ENCODE assay signal across 6 worm cellular contexts in the genomic region with DNA sequence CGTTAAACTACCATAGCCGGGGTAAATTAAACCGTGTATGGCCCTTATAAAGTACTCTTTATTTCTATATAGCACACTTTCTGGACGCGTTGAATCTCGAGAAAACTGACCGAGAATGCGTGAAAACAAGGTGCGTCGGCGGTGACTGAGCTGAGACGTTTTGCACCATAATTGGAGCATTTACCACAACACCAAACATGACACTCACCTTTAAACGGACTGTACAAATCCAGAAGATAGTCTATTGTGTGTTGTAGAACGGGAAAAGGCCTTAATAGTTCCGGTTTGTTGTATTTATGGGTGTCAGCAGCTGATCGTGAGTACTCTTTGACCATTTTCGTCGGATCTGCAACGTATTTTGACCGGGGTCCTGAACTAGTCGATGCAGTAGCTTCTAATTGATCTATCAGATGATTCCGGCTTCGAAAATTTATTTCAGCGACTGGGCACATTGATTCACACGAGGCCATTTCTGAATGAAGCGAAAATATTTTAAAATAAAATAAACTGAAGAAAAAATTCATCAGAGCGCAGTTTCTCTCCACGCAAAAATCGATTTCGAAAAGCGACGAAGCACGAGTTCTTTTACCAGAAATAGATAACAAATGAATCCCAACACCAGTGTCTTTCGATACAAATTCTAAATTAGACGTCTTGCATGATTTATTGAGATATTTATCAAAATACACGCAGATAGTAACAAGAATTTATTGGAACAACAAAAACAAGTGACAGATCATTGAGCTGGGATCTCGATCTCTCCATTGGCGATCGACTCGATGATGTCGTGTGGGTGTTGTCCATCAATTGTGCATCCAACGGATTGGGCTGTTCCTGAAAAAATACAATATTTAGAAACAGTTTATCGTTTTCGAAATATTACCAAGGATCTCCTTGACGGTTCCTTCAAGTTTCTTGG.
TF ChIP-seq lines count a peak whose summit lies in the region.

A gene (minus strand): TSS at position 472 of the 919 bp plus-strand sequence.

TF ChIP-seq in whole organism, L1 larva, 84 proteins besides CTCF, POLR2A, EP300 and RAD21 (continues in another document):
- TF ChIP-seq swsn-7 (tag; optimal IDR thresholded peaks at IDR 0.05; lab: Kevin White, UChicago) (peak; percentile 18), mef-2 (tag; optimal IDR thresholded peaks at IDR 0.05; lab: Kevin White, UChicago) (no peak), nhr-20 (tag; optimal IDR thresholded peaks at IDR 0.05; lab: Kevin White, UChicago) (no peak), nhr-71 (tag; optimal IDR thresholded peaks at IDR 0.05; lab: Kevin White, UChicago) (peak; percentile 43), efl-1 (optimal IDR thresholded peaks at IDR 0.05; lab: Kevin White, UChicago) (peak; percentile 8 to 17), efl-1 (GFP tag; optimal IDR thresholded peaks at IDR 0.05 in 1 of 2; lab: Kevin White, UChicago) (no peak), ceh-63 (GFP tag; optimal IDR thresholded peaks at IDR 0.05; lab: Kevin White, UChicago) (no peak), lin-35 (GFP tag; optimal IDR thresholded peaks at IDR 0.05; lab: Kevin White, UChicago) (peak in 1 of 2 experiments; percentile 50), nhr-90 (tag; optimal IDR thresholded peaks at IDR 0.05; lab: Kevin White, UChicago; ENCODE audit: poor library complexity) (peak; percentile 10), aly-2 (tag; optimal IDR thresholded peaks at IDR 0.05; lab: Kevin White, UChicago) (peak; percentile 21), nhr-47 (tag; optimal IDR thresholded peaks at IDR 0.05; lab: Kevin White, UChicago) (peak; percentile 37), lsy-2 (tag; optimal IDR thresholded peaks at IDR 0.05; lab: Kevin White, UChicago) (peak; percentile 12 to 64), rnt-1 (tag; optimal IDR thresholded peaks at IDR 0.05; lab: Kevin White, UChicago) (peak; percentile 9)

TF ChIP-seq in whole organism, L2 larva, 48 proteins besides CTCF, POLR2A, EP300 and RAD21 (continues in another document):
- TF ChIP-seq lin-11 (tag; optimal IDR thresholded peaks at IDR 0.05; lab: Kevin White, UChicago) = no peak
- TF ChIP-seq nhr-129 (tag; optimal IDR thresholded peaks at IDR 0.05; lab: Kevin White, UChicago) = no peak
- TF ChIP-seq ztf-1 (GFP tag; conservative IDR thresholded peaks at IDR 0.05; lab: Robert Waterston, UW) = no peak
- TF ChIP-seq lin-39 (tag; optimal IDR thresholded peaks at IDR 0.05; lab: Kevin White, UChicago) = no peak
- TF ChIP-seq crh-2 (tag; optimal IDR thresholded peaks at IDR 0.05; lab: Kevin White, UChicago) = no peak
- TF ChIP-seq Y55F3AM.14 (GFP tag; optimal IDR thresholded peaks at IDR 0.05; lab: Kevin White, UChicago) = no peak
- TF ChIP-seq unc-62 (GFP tag; optimal IDR thresholded peaks at IDR 0.05; lab: Kevin White, UChicago) = no peak
- no peak for TF ChIP-seq unc-39 (tag; optimal IDR thresholded peaks at IDR 0.05; lab: Kevin White, UChicago)
- TF ChIP-seq peb-1 (tag; optimal IDR thresholded peaks at IDR 0.05; lab: Kevin White, UChicago) = no peak
- TF ChIP-seq nhr-237 (tag; optimal IDR thresholded peaks at IDR 0.05; lab: Kevin White, UChicago) = no peak
- no peak for TF ChIP-seq ceh-82 (tag; optimal IDR thresholded peaks at IDR 0.05; lab: Kevin White, UChicago)
- TF ChIP-seq elt-3 (tag; optimal IDR thresholded peaks at IDR 0.05; lab: Kevin White, UChicago) = no peak
- no peak for TF ChIP-seq alr-1 (tag; optimal IDR thresholded peaks at IDR 0.05; lab: Kevin White, UChicago)
- TF ChIP-seq sma-3 (GFP tag; optimal IDR thresholded peaks at IDR 0.05; lab: Kevin White, UChicago) = peak; percentile 17

TF ChIP-seq in whole organism, L3 larva, 47 proteins besides CTCF, POLR2A, EP300 and RAD21:
- TF ChIP-seq ama-1 (optimal IDR thresholded peaks at IDR 0.05; lab: Kevin White, UChicago) = peak; percentile 48
- peak; percentile 37 for TF ChIP-seq ceh-28 (tag; optimal IDR thresholded peaks at IDR 0.05; lab: Kevin White, UChicago)
- no peak for TF ChIP-seq aly-2 (tag; optimal IDR thresholded peaks at IDR 0.05; lab: Kevin White, UChicago)
- TF ChIP-seq nhr-23 (tag; optimal IDR thresholded peaks at IDR 0.05; lab: Kevin White, UChicago) = no peak
- TF ChIP-seq tbx-2 (tag; optimal IDR thresholded peaks at IDR 0.05; lab: Kevin White, UChicago) = no peak
- peak; percentile 10 for TF ChIP-seq elt-2 (tag; optimal IDR thresholded peaks at IDR 0.05; lab: Kevin White, UChicago)
- peak; percentile 9 for TF ChIP-seq pha-4 (tag; optimal IDR thresholded peaks at IDR 0.05; lab: Kevin White, UChicago)
- TF ChIP-seq fos-1 (tag; optimal IDR thresholded peaks at IDR 0.05; lab: Kevin White, UChicago) = no peak
- no peak for TF ChIP-seq elt-3 (tag; optimal IDR thresholded peaks at IDR 0.05; lab: Kevin White, UChicago)
- TF ChIP-seq hmg-11 (tag; optimal IDR thresholded peaks at IDR 0.05; lab: Kevin White, UChicago) = no peak

TF ChIP-seq in whole organism, L4 larva, 104 proteins besides CTCF, POLR2A, EP300 and RAD21 (continues in another document):
- no peak for TF ChIP-seq ZK546.5 (tag; optimal IDR thresholded peaks at IDR 0.05; lab: Kevin White, UChicago)
- peak; percentile 56 for TF ChIP-seq duxl-1 (tag; optimal IDR thresholded peaks at IDR 0.05; lab: Kevin White, UChicago; ENCODE audit: poor library complexity)
- no peak for TF ChIP-seq F10B5.3 (tag; optimal IDR thresholded peaks at IDR 0.05; lab: Kevin White, UChicago)
- peak; percentile 61 for TF ChIP-seq mes-2 (tag; optimal IDR thresholded peaks at IDR 0.05; lab: Kevin White, UChicago; ENCODE audit: poor library complexity, severe bottlenecking)
- peak; percentile 9 for TF ChIP-seq nhr-25 (tag; optimal IDR thresholded peaks at IDR 0.05; lab: Kevin White, UChicago; ENCODE audit: borderline replicate concordance, insufficient read depth)
- no peak for TF ChIP-seq mdl-1 (tag; optimal IDR thresholded peaks at IDR 0.05; lab: Kevin White, UChicago)
- no peak for TF ChIP-seq snpc-4 (tag; optimal IDR thresholded peaks at IDR 0.05; lab: Kevin White, UChicago)
- TF ChIP-seq unc-39 (tag; optimal IDR thresholded peaks at IDR 0.05; lab: Kevin White, UChicago) = no peak
- no peak for TF ChIP-seq F37D6.2 (tag; optimal IDR thresholded peaks at IDR 0.05; lab: Kevin White, UChicago)
- TF ChIP-seq dve-1 (tag; optimal IDR thresholded peaks at IDR 0.05; lab: Kevin White, UChicago; ENCODE audit: insufficient read depth) = peak; percentile 39
- TF ChIP-seq mdt-29 (GFP tag; IDR thresholded peaks at IDR 0.05; lab: Robert Waterston, UW) = no peak
- no peak for TF ChIP-seq nhr-10 (tag; optimal IDR thresholded peaks at IDR 0.05; lab: Kevin White, UChicago)
- TF ChIP-seq nhr-28 (tag; optimal IDR thresholded peaks at IDR 0.05; lab: Kevin White, UChicago) = no peak
- TF ChIP-seq skn-1 (tag; optimal IDR thresholded peaks at IDR 0.05; lab: Kevin White, UChicago) = no peak
- no peak for TF ChIP-seq zip-11 (GFP tag; IDR thresholded peaks at IDR 0.05; lab: Robert Waterston, UW)

TF ChIP-seq in whole organism, mixed stage, embryonic, 35 proteins besides CTCF, POLR2A, EP300 and RAD21:
- TF ChIP-seq ces-1 (GFP tag; optimal IDR thresholded peaks at IDR 0.05; lab: Kevin White, UChicago) = no peak
- peak; percentile 7 for TF ChIP-seq ceh-83 (GFP tag; optimal IDR thresholded peaks at IDR 0.05; lab: Kevin White, UChicago)

TF ChIP-seq in whole organism, young adult, 124 proteins besides CTCF, POLR2A, EP300 and RAD21 (continues in another document):
- TF ChIP-seq ceh-91 (GFP tag; IDR thresholded peaks at IDR 0.05; lab: Robert Waterston, UW) = peak; percentile 26; the same call in 1 of the 2 replicates
- TF ChIP-seq attf-3 (GFP tag; conservative IDR thresholded peaks at IDR 0.05; lab: Robert Waterston, UW) = no peak
- peak; percentile 80; the same call in 1 of the 2 replicates for TF ChIP-seq F39B2.1 (GFP tag; IDR thresholded peaks at IDR 0.05; lab: Robert Waterston, UW)
- no peak for TF ChIP-seq dpl-1 (GFP tag; optimal IDR thresholded peaks at IDR 0.05; lab: Kevin White, UChicago)
- peak; percentile 22 for TF ChIP-seq snpc-1.1 (tag; optimal IDR thresholded peaks at IDR 0.05; lab: Kevin White, UChicago; ENCODE audit: insufficient read depth)
- TF ChIP-seq ztf-25 (GFP tag; IDR thresholded peaks at IDR 0.05; lab: Robert Waterston, UW) = no peak
- peak; percentile 5 for TF ChIP-seq attf-5 (GFP tag; optimal IDR thresholded peaks at IDR 0.05; lab: Kevin White, UChicago)
- no peak for TF ChIP-seq chd-7 (tag; optimal IDR thresholded peaks at IDR 0.05; lab: Kevin White, UChicago)
- peak; percentile 80 for TF ChIP-seq madf-6 (GFP tag; IDR thresholded peaks at IDR 0.05; lab: Robert Waterston, UW)
- no peak for TF ChIP-seq ztf-6 (GFP tag; IDR thresholded peaks at IDR 0.05; lab: Robert Waterston, UW)
- TF ChIP-seq F49E8.2 (tag; optimal IDR thresholded peaks at IDR 0.05; lab: Kevin White, UChicago; ENCODE audit: insufficient read depth) = peak; percentile 93
- TF ChIP-seq ekl-4 (GFP tag; IDR thresholded peaks at IDR 0.05; lab: Robert Waterston, UW) = peak; percentile 70
- TF ChIP-seq lin-40 (tag; optimal IDR thresholded peaks at IDR 0.05; lab: Kevin White, UChicago) = peak; percentile 20
- peak; percentile 63 for TF ChIP-seq unc-130 (GFP tag; optimal IDR thresholded peaks at IDR 0.05; lab: Kevin White, UChicago)
- TF ChIP-seq nhr-27 (tag; optimal IDR thresholded peaks at IDR 0.05; lab: Kevin White, UChicago) = no peak
- no peak for TF ChIP-seq ztf-28 (GFP tag; IDR thresholded peaks at IDR 0.05; lab: Robert Waterston, UW)
- peak; percentile 43; the same call in 1 of the 2 replicates for TF ChIP-seq D2030.7 (GFP tag; IDR thresholded peaks at IDR 0.05; lab: Robert Waterston, UW)
- TF ChIP-seq repo-1 (tag; optimal IDR thresholded peaks at IDR 0.05; lab: Kevin White, UChicago) = peak; percentile 65
- TF ChIP-seq Y56A3A.18 (GFP tag; IDR thresholded peaks at IDR 0.05; lab: Robert Waterston, UW) = no peak
- peak; percentile 53; the same call in 1 of the 2 replicates for TF ChIP-seq Y53G8AR.9 (GFP tag; conservative IDR thresholded peaks at IDR 0.05; lab: Robert Waterston, UW)
- TF ChIP-seq atf-7 (tag; optimal IDR thresholded peaks at IDR 0.05; lab: Kevin White, UChicago) = peak; percentile 22
- TF ChIP-seq ceh-58 (GFP tag; IDR thresholded peaks at IDR 0.05; lab: Robert Waterston, UW) = peak; percentile 36; the same call in 1 of the 2 replicates
- TF ChIP-seq xnd-1 (tag; optimal IDR thresholded peaks at IDR 0.05; lab: Kevin White, UChicago) = peak; percentile 54
- TF ChIP-seq C17E4.6 (GFP tag; IDR thresholded peaks at IDR 0.05; lab: Robert Waterston, UW) = peak; percentile 52; the same call in 1 of the 2 replicates
- no peak for TF ChIP-seq lir-1 (GFP tag; conservative IDR thresholded peaks at IDR 0.05; lab: Robert Waterston, UW)
- peak; percentile 49 for TF ChIP-seq fkh-3 (tag; optimal IDR thresholded peaks at IDR 0.05; lab: Kevin White, UChicago)
- peak; percentile 23 for TF ChIP-seq ama-1 (optimal IDR thresholded peaks at IDR 0.05; lab: Kevin White, UChicago)
- TF ChIP-seq ama-1 (GFP tag; optimal IDR thresholded peaks at IDR 0.05; lab: Kevin White, UChicago) = peak; percentile 86 to 94
- TF ChIP-seq ets-4 (GFP tag; optimal IDR thresholded peaks at IDR 0.05; lab: Kevin White, UChicago) = no peak
- TF ChIP-seq K12H6.12 (tag; optimal IDR thresholded peaks at IDR 0.05; lab: Kevin White, UChicago) = no peak
